Fruit fly (Drosophila melanogaster) whole organism, embryonic: ENCODE data around the gene Hez.

Source experiments
- Adf1 ChIP-seq: fragments of 200-800 bp; sonication (Bioruptor generic); IDR thresholded peaks from 2 replicates; pipeline ENCODE4 v1.3.6; 2022; ENCODE audit warnings: missing biosample characterization, missing genetic modification characterization
- Blimp-1 ChIP-seq: fragments of 200-800 bp; sonication (Bioruptor generic); optimal IDR thresholded peaks from 3 replicates; lab custom pipeline; 2018; ENCODE audit warnings: missing biosample characterization, missing genetic modification characterization, mild to moderate bottlenecking, moderate library complexity, missing genetic modification reagents
- BtbVII ChIP-seq: fragments of 200-800 bp; sonication (Bioruptor generic); optimal IDR thresholded peaks from 3 replicates; lab custom pipeline; 2017; ENCODE audit warnings: missing biosample characterization, mild to moderate bottlenecking, missing genetic modification characterization
- CG1024 ChIP-seq: fragments of 200-800 bp; sonication (Bioruptor generic); IDR thresholded peaks from 2 replicates; pipeline ENCODE4 v1.3.6; 2022; ENCODE audit warnings: missing biosample characterization, missing genetic modification characterization
- CG10543 ChIP-seq: fragments of 200-800 bp; sonication (Bioruptor generic); optimal IDR thresholded peaks from 3 replicates; lab custom pipeline; 2017; ENCODE audit warnings: missing biosample characterization, mild to moderate bottlenecking, missing genetic modification characterization, moderate library complexity
- CG11504 ChIP-seq: fragments of 200-800 bp; sonication (Bioruptor generic); optimal IDR thresholded peaks from 3 replicates; lab custom pipeline; 2019; ENCODE audit warnings: missing biosample characterization, mild to moderate bottlenecking, missing genetic modification characterization, moderate library complexity
- CG1233 ChIP-seq: fragments of 200-800 bp; sonication (Bioruptor generic); optimal IDR thresholded peaks from 4 replicates; lab custom pipeline; 2018; ENCODE audit warnings: missing biosample characterization, mild to moderate bottlenecking, missing genetic modification characterization
- CG13123 ChIP-seq: fragments of 200-800 bp; sonication (Bioruptor generic); optimal IDR thresholded peaks from 2 replicates; lab custom pipeline; 2016; ENCODE audit warnings: missing biosample characterization, missing genetic modification characterization
- CG14667 ChIP-seq: fragments of 200-800 bp; sonication (Bioruptor generic); IDR thresholded peaks from 2 replicates; pipeline ENCODE4 v1.3.6; 2022; ENCODE audit warnings: missing biosample characterization, missing genetic modification characterization
- CG1602 ChIP-seq: fragments of 200-800 bp; sonication (Bioruptor generic); optimal IDR thresholded peaks from 3 replicates; lab custom pipeline; 2016; ENCODE audit warnings: missing biosample characterization, missing genetic modification characterization
- CG17186 ChIP-seq: fragments of 200-800 bp; sonication (Bioruptor generic); optimal IDR thresholded peaks from 3 replicates; lab custom pipeline; 2017; ENCODE audit warnings: missing biosample characterization, missing genetic modification reagents, missing genetic modification characterization
- CG17612 ChIP-seq: fragments of 200-800 bp; sonication (Bioruptor generic); IDR thresholded peaks from 2 replicates; pipeline ENCODE4 v1.3.6; 2022; ENCODE audit warnings: missing biosample characterization, missing genetic modification characterization
- CG17829 ChIP-seq: fragments of 200-800 bp; optimal IDR thresholded peaks from 2 replicates; lab custom pipeline; 2019; ENCODE audit warnings: missing biosample characterization, mild to moderate bottlenecking, missing genetic modification characterization, moderate library complexity
- CG3065 ChIP-seq: fragments of 200-800 bp; sonication (Bioruptor generic); optimal IDR thresholded peaks from 2 replicates; lab custom pipeline; 2016; ENCODE audit warnings: missing biosample characterization, missing genetic modification characterization
- CG32532 ChIP-seq: fragments of 200-800 bp; sonication (Bioruptor generic); IDR thresholded peaks from 2 replicates; pipeline ENCODE4 v1.3.6; 2022; ENCODE audit warnings: missing biosample characterization, missing genetic modification characterization
- CG3281 ChIP-seq: fragments of 200-800 bp; sonication (Bioruptor generic); optimal IDR thresholded peaks from 3 replicates; lab custom pipeline; 2017; ENCODE audit warnings: missing biosample characterization, mild to moderate bottlenecking, missing genetic modification characterization
- CG3726 ChIP-seq: fragments of 200-800 bp; sonication (Bioruptor generic); IDR thresholded peaks from 3 replicates; pipeline ENCODE4, ENCODE4 v1.3.6; 2022; ENCODE audit warnings: missing biosample characterization, missing genetic modification characterization
- CG7271 ChIP-seq: fragments of 200-800 bp; sonication (Bioruptor generic); optimal IDR thresholded peaks from 2 replicates; lab custom pipeline; 2018; ENCODE audit warnings: missing biosample characterization, mild to moderate bottlenecking, missing genetic modification characterization, moderate library complexity
- CG7839 ChIP-seq: fragments of 200-800 bp; sonication (Bioruptor generic); optimal IDR thresholded peaks from 3 replicates; lab custom pipeline; 2018; ENCODE audit warnings: missing biosample characterization, mild to moderate bottlenecking, missing genetic modification characterization, moderate library complexity
- CG8359 ChIP-seq: fragments of 200-800 bp; sonication (Bioruptor generic); optimal IDR thresholded peaks from 2 replicates; lab custom pipeline; 2017; ENCODE audit warnings: missing biosample characterization, mild to moderate bottlenecking, missing genetic modification characterization, borderline replicate concordance
- CG9727 ChIP-seq: fragments of 200-800 bp; sonication (Bioruptor generic); optimal IDR thresholded peaks from 3 replicates; lab custom pipeline; 2017; ENCODE audit warnings: missing biosample characterization, mild to moderate bottlenecking, missing genetic modification characterization
- CG9817 ChIP-seq: fragments of 200-800 bp; sonication (Bioruptor generic); optimal IDR thresholded peaks from 2 replicates; lab custom pipeline; 2018; ENCODE audit warnings: missing biosample characterization, mild to moderate bottlenecking, missing genetic modification characterization, moderate library complexity
- Camta ChIP-seq: fragments of 200-800 bp; sonication (Bioruptor generic); optimal IDR thresholded peaks from 2 replicates; lab custom pipeline; 2016; ENCODE audit warnings: missing biosample characterization, missing genetic modification characterization
- CoRest ChIP-seq: fragments of 200-800 bp; sonication (Bioruptor generic); optimal IDR thresholded peaks from 3 replicates; lab custom pipeline; 2018; ENCODE audit warnings: missing biosample characterization, mild to moderate bottlenecking, missing genetic modification characterization, moderate library complexity
- Dip2 ChIP-seq: fragments of 200-800 bp; sonication (Bioruptor generic); IDR thresholded peaks from 2 replicates; pipeline ENCODE4 v1.3.6; 2022; ENCODE audit warnings: missing biosample characterization, missing genetic modification characterization
- Dp ChIP-seq: fragments of 200-800 bp; sonication (Bioruptor generic); optimal IDR thresholded peaks from 2 replicates; lab custom pipeline; 2018; ENCODE audit warnings: missing biosample characterization, mild to moderate bottlenecking, missing genetic modification characterization, moderate library complexity
- Gsc ChIP-seq: fragments of 200-800 bp; sonication (Bioruptor generic); IDR thresholded peaks from 2 replicates; pipeline ENCODE4 v1.3.6; 2022; ENCODE audit warnings: missing biosample characterization, missing genetic modification characterization
- H2.0 ChIP-seq: fragments of 200-800 bp; sonication (Bioruptor generic); IDR thresholded peaks from 2 replicates; pipeline ENCODE4 v1.3.6; 2022; ENCODE audit warnings: missing biosample characterization, missing genetic modification characterization
- Hr39 ChIP-seq: fragments of >200 bp; optimal IDR thresholded peaks from 2 replicates; lab custom pipeline; 2017
- Neu2 ChIP-seq: fragments of 200-800 bp; sonication (Bioruptor generic); optimal IDR thresholded peaks from 3 replicates; lab custom pipeline; 2016; ENCODE audit warnings: missing biosample characterization, missing genetic modification characterization, borderline replicate concordance
- Nf-YC ChIP-seq: fragments of 200-800 bp; optimal IDR thresholded peaks from 3 replicates; lab custom pipeline; 2019; ENCODE audit warnings: missing biosample characterization, mild to moderate bottlenecking, missing genetic modification characterization, moderate library complexity
- Oli ChIP-seq: fragments of 200-800 bp; sonication (Bioruptor generic); optimal IDR thresholded peaks from 2 replicates; lab custom pipeline; 2018; ENCODE audit warnings: missing biosample characterization, mild to moderate bottlenecking, missing genetic modification characterization, moderate library complexity
- Rx ChIP-seq: fragments of 200-800 bp; sonication (Bioruptor generic); IDR thresholded peaks from 2 replicates; pipeline ENCODE4 v1.3.6; 2022; ENCODE audit warnings: missing biosample characterization, missing genetic modification characterization
- Sry-β ChIP-seq: fragments of 200-800 bp; sonication (Bioruptor generic); optimal IDR thresholded peaks from 2 replicates; lab custom pipeline; 2018; ENCODE audit warnings: missing biosample characterization, mild to moderate bottlenecking, missing genetic modification characterization, moderate library complexity
- ase ChIP-seq: fragments of 200-800 bp; sonication (Bioruptor generic); IDR thresholded peaks from 3 replicates; pipeline ENCODE4 v1.3.6; 2022; ENCODE audit warnings: missing biosample characterization, missing genetic modification characterization
- bab2 ChIP-seq: fragments of 200-800 bp; sonication (Bioruptor generic); optimal IDR thresholded peaks from 2 replicates; lab custom pipeline; 2016; ENCODE audit warnings: missing biosample characterization, missing genetic modification characterization
- crc ChIP-seq: fragments of 200-800 bp; sonication (Bioruptor generic); optimal IDR thresholded peaks from 2 replicates; lab custom pipeline; 2016; ENCODE audit warnings: missing biosample characterization, missing genetic modification characterization
- croc ChIP-seq: fragments of 200-800 bp; sonication (Bioruptor generic); conservative IDR thresholded peaks from 3 replicates; pipeline ENCODE4 v1.3.6; 2022; ENCODE audit warnings: missing biosample characterization, missing genetic modification characterization
- dm ChIP-seq: fragments of 200-800 bp; sonication (Bioruptor generic); optimal IDR thresholded peaks from 3 replicates; lab custom pipeline; 2016; ENCODE audit warnings: missing biosample characterization, missing genetic modification characterization
- dpn ChIP-seq, 2 experiments: fragments of 200-800 bp; sonication (Bioruptor generic); optimal IDR thresholded peaks; 3 replicates each; lab custom pipeline; 2016; ENCODE audit warnings: missing biosample characterization in 2 of 2, missing genetic modification characterization in 2 of 2
- ems ChIP-seq: fragments of 200-800 bp; sonication (Bioruptor generic); optimal IDR thresholded peaks from 3 replicates; lab custom pipeline; 2016; ENCODE audit warnings: missing biosample characterization, missing genetic modification characterization
- hkb ChIP-seq, 2 experiments: fragments of 200-800 bp in 1 of 2; fragments of >200 bp in 1 of 2; sonication (Bioruptor generic) in 1 of 2; IDR thresholded peaks in 1 of 2; optimal IDR thresholded peaks in 1 of 2; 2 replicates each; pipeline versions ENCODE4 v1.3.6 to Lab custom; 2017 to 2022; ENCODE audit warnings: missing biosample characterization in 1 of 2, missing genetic modification characterization in 1 of 2
- inv ChIP-seq: fragments of 200-800 bp; sonication (Bioruptor generic); IDR thresholded peaks from 2 replicates; pipeline ENCODE4 v1.3.6; 2022; ENCODE audit warnings: missing biosample characterization, missing genetic modification characterization; ENCODE audit not compliant: partially characterized antibody
- jumu ChIP-seq: fragments of 200-800 bp; sonication (Bioruptor generic); optimal IDR thresholded peaks from 3 replicates; lab custom pipeline; 2016; ENCODE audit warnings: missing biosample characterization, missing genetic modification characterization
- lmd ChIP-seq: fragments of 200-800 bp; sonication (Bioruptor generic); IDR thresholded peaks from 2 replicates; pipeline ENCODE4 v1.3.6; 2022; ENCODE audit warnings: missing biosample characterization, missing genetic modification characterization
- maf-S ChIP-seq: fragments of 200-800 bp; sonication (Bioruptor generic); optimal IDR thresholded peaks from 2 replicates; lab custom pipeline; 2016; ENCODE audit warnings: missing biosample characterization, missing genetic modification characterization
- slbo ChIP-seq: fragments of 200-800 bp; sonication (Bioruptor generic); IDR thresholded peaks from 2 replicates; pipeline ENCODE4 v1.3.6; 2022; ENCODE audit warnings: missing biosample characterization, missing genetic modification characterization
- sqz ChIP-seq: fragments of 200-800 bp; sonication (Bioruptor generic); optimal IDR thresholded peaks from 3 replicates; lab custom pipeline; 2018; ENCODE audit warnings: missing biosample characterization, mild to moderate bottlenecking, missing genetic modification characterization
- tgo ChIP-seq: fragments of 200-800 bp; sonication (Bioruptor generic); IDR thresholded peaks from 3 replicates; pipeline ENCODE4 v1.3.6; 2022; ENCODE audit warnings: missing biosample characterization, missing genetic modification characterization
- yki ChIP-seq: fragments of >200 bp; optimal IDR thresholded peaks from 3 replicates; lab custom pipeline; 2018

Gene Hez

dm6 chr3L:9856430-9857218 lies 37.9 kb downstream of the Hez start (continued):
- TF ChIP-seq CG1602, result peak; percentile 76
- TF ChIP-seq CG3726 (GFP tag; lab: Robert Waterston, UW), result peak; percentile 84; the same call in 1 of the 3 replicates
- no peak; the same call in 1 of the 2 replicates for TF ChIP-seq Gsc (GFP tag; lab: Robert Waterston, UW)
- TF ChIP-seq Blimp-1 (GFP tag; lab: Kevin White, UChicago), result peak; percentile 91
- TF ChIP-seq maf-S (GFP tag; lab: Kevin White, UChicago), result no peak
- TF ChIP-seq CG14667 (GFP tag; lab: Robert Waterston, UW), result peak; percentile 72
- TF ChIP-seq dpn (GFP tag; optimal IDR thresholded peaks at IDR 0.05; lab: Kevin White, UChicago), result peak in 1 of 2 experiments; percentile 61
- TF ChIP-seq bab2 (GFP tag; lab: Kevin White, UChicago), result no peak
- TF ChIP-seq CG11504 (tag; lab: Kevin White, UChicago), result peak; percentile 86
- TF ChIP-seq Sry-β (GFP tag; lab: Kevin White, UChicago), result peak; percentile 22
- TF ChIP-seq lmd, result peak; percentile 81
- no peak for TF ChIP-seq ems
- TF ChIP-seq croc (GFP tag; lab: Robert Waterston, UW), result peak; percentile 85
- peak; percentile 24 for TF ChIP-seq CG13123 (GFP tag; lab: Kevin White, UChicago)
- peak; percentile 69 for TF ChIP-seq slbo (GFP tag; lab: Robert Waterston, UW)
- TF ChIP-seq CG9817 (tag; lab: Kevin White, UChicago), result peak; percentile 63
- no peak for TF ChIP-seq Dp (GFP tag; lab: Kevin White, UChicago)
- no peak for TF ChIP-seq Camta
- TF ChIP-seq CG7271 (tag; lab: Kevin White, UChicago), result peak; percentile 86
- no peak for TF ChIP-seq Neu2 (GFP tag; lab: Kevin White, UChicago)
- no peak for TF ChIP-seq Adf1
- peak; percentile 82 for TF ChIP-seq Oli
- TF ChIP-seq CG10543 (GFP tag; lab: Kevin White, UChicago), result no peak
- TF ChIP-seq CG1024 (GFP tag; lab: Robert Waterston, UW), result peak; percentile 70
- no peak for TF ChIP-seq yki (lab: Kevin White, UChicago)
- TF ChIP-seq CG9727 (GFP tag; lab: Kevin White, UChicago), result peak; percentile 75
- no peak for TF ChIP-seq dm (GFP tag; lab: Kevin White, UChicago)
- peak; percentile 83 for TF ChIP-seq tgo (GFP tag; lab: Robert Waterston, UW)
- TF ChIP-seq BtbVII (GFP tag; lab: Kevin White, UChicago), result peak; percentile 33
- TF ChIP-seq Rx (GFP tag; lab: Robert Waterston, UW), result peak; percentile 59
- no peak for TF ChIP-seq jumu (GFP tag; lab: Kevin White, UChicago)
- TF ChIP-seq CG17829, result peak; percentile 95
- peak; percentile 25 for TF ChIP-seq CG17186 (GFP tag; lab: Kevin White, UChicago)
- TF ChIP-seq CG7839 (tag; lab: Kevin White, UChicago), result peak; percentile 92
- TF ChIP-seq H2.0 (GFP tag; lab: Robert Waterston, UW), result peak; percentile 57
- no peak for TF ChIP-seq Dip2 (GFP tag; lab: Robert Waterston, UW)
- TF ChIP-seq CG3281 (GFP tag; lab: Kevin White, UChicago), result no peak
- TF ChIP-seq hkb (optimal IDR thresholded peaks at IDR 0.05; lab: Kevin White, UChicago), result no peak
- TF ChIP-seq hkb (GFP tag; IDR thresholded peaks at IDR 0.05; lab: Robert Waterston, UW), result peak; percentile 83
- TF ChIP-seq CoRest, result peak; percentile 88
- TF ChIP-seq Hr39 (lab: Kevin White, UChicago), result no peak
- TF ChIP-seq CG17612 (GFP tag; lab: Robert Waterston, UW), result peak; percentile 49; the same call in 1 of the 2 replicates
- TF ChIP-seq CG1233 (GFP tag; lab: Kevin White, UChicago), result peak; percentile 82
- TF ChIP-seq inv (GFP tag; lab: Robert Waterston, UW), result no peak
- TF ChIP-seq CG32532 (GFP tag; lab: Robert Waterston, UW), result peak; percentile 72
- TF ChIP-seq crc (GFP tag; lab: Kevin White, UChicago), result no peak
- peak; percentile 73 for TF ChIP-seq CG3065
- TF ChIP-seq ase, result peak; percentile 83
- peak; percentile 32 for TF ChIP-seq Nf-YC (tag; lab: Kevin White, UChicago)
- TF ChIP-seq CG8359 (GFP tag; lab: Kevin White, UChicago), result peak; percentile 79
- TF ChIP-seq sqz (GFP tag; lab: Kevin White, UChicago), result peak; percentile 74
